Worm (Caenorhabditis elegans): ENCODE results near the gene F14F7.7.

Gene F14F7.7

ce11 chrIII:13064213-13065184, 33.8 kb downstream of the F14F7.7 start:
- TF ChIP-seq ceh-28 (tag; optimal IDR thresholded peaks at IDR 0.05) (no peak), zip-11 (GFP tag; IDR thresholded peaks at IDR 0.05) (no peak), hlh-30 (tag; optimal IDR thresholded peaks at IDR 0.05; ENCODE audit: insufficient read depth) (peak; percentile 89), aha-1 (tag) (peak; percentile 75), daf-19 (GFP tag; conservative IDR thresholded peaks at IDR 0.05) (no peak), tra-1 (GFP tag; IDR thresholded peaks at IDR 0.05) (0 out of 2 replicates have a peak, but pooled peaks have one; percentile 8), nhr-28 (tag; optimal IDR thresholded peaks at IDR 0.05) (peak; percentile 11), dve-1 (tag; optimal IDR thresholded peaks at IDR 0.05; ENCODE audit: insufficient read depth) (peak; percentile 7), T20F7.1 (GFP tag; optimal IDR thresholded peaks at IDR 0.05) (no peak), Y48G9A.11 (GFP tag; IDR thresholded peaks at IDR 0.05) (no peak), unc-39 (tag; optimal IDR thresholded peaks at IDR 0.05) (no peak), mep-1 (tag; optimal IDR thresholded peaks at IDR 0.05) (peak; percentile 22), jun-1 (tag; optimal IDR thresholded peaks at IDR 0.05) (no peak), lin-1 (GFP tag; IDR thresholded peaks at IDR 0.05) (0 out of 2 replicates have a peak, but pooled peaks have one; percentile 48), lsy-2 (tag; optimal IDR thresholded peaks at IDR 0.05) (peak in 1 of 2 experiments; percentile 36), set-16 (GFP tag; IDR thresholded peaks at IDR 0.05) (no peak), ama-1 (optimal IDR thresholded peaks at IDR 0.05) (no peak), ZK546.5 (tag; optimal IDR thresholded peaks at IDR 0.05) (no peak), daf-16 (GFP tag; optimal IDR thresholded peaks at IDR 0.05) (no peak), daf-16 (tag; optimal IDR thresholded peaks at IDR 0.05) (no peak), nhr-11 (tag; optimal IDR thresholded peaks at IDR 0.05) (peak; percentile 15), nhr-25 (tag; optimal IDR thresholded peaks at IDR 0.05; ENCODE audit: borderline replicate concordance, insufficient read depth) (no peak), tag-97 (GFP tag; IDR thresholded peaks at IDR 0.05) (no peak), mdl-1 (tag; optimal IDR thresholded peaks at IDR 0.05) (peak in 1 of 2 experiments; percentile 20), skn-1 (tag; optimal IDR thresholded peaks at IDR 0.05) (no peak), lin-38 (GFP tag; IDR thresholded peaks at IDR 0.05) (no peak), madf-9 (GFP tag; conservative IDR thresholded peaks at IDR 0.05) (no peak)

ce11 chrIII:13065694-13066093, 35.0 kb downstream of the F14F7.7 start:
- TF ChIP-seq hmg-1.1 (GFP tag; IDR thresholded peaks at IDR 0.05) (peak; percentile 47), mxl-3 (GFP tag; optimal IDR thresholded peaks at IDR 0.05) (peak; percentile 43), dmd-6 (GFP tag; IDR thresholded peaks at IDR 0.05) (0 out of 2 replicates have a peak, but pooled peaks have one; percentile 17), nhr-25 (tag; optimal IDR thresholded peaks at IDR 0.05; ENCODE audit: borderline replicate concordance, insufficient read depth) (peak; percentile 61), lin-38 (GFP tag; IDR thresholded peaks at IDR 0.05) (no peak), aha-1 (tag) (peak; percentile 69), spr-3 (GFP tag; optimal IDR thresholded peaks at IDR 0.05) (peak; percentile 4), mdl-1 (tag; optimal IDR thresholded peaks at IDR 0.05) (peak in 1 of 2 experiments; percentile 22), hlh-30 (tag; optimal IDR thresholded peaks at IDR 0.05; ENCODE audit: insufficient read depth) (peak; percentile 58), lsy-2 (tag; optimal IDR thresholded peaks at IDR 0.05) (peak in 1 of 2 experiments; percentile 13), hif-1 (tag; optimal IDR thresholded peaks at IDR 0.05) (peak in 1 of 2 experiments; percentile 12), hlh-11 (tag; optimal IDR thresholded peaks at IDR 0.05) (peak; percentile 34), zfp-3 (GFP tag; conservative IDR thresholded peaks at IDR 0.05) (no peak), lin-13 (GFP tag; optimal IDR thresholded peaks at IDR 0.05) (no peak), dve-1 (tag; optimal IDR thresholded peaks at IDR 0.05; ENCODE audit: insufficient read depth) (no peak)

ce11 chrIII:13066828-13067227, 36.1 kb downstream of the F14F7.7 start:
- TF ChIP-seq tra-1 (GFP tag; IDR thresholded peaks at IDR 0.05), result peak; percentile 81; the same call in 1 of the 2 replicates
- no peak for TF ChIP-seq saeg-2 (GFP tag; IDR thresholded peaks at IDR 0.05)
- TF ChIP-seq ceh-62 (tag; optimal IDR thresholded peaks at IDR 0.05), result no peak
- TF ChIP-seq zfp-2 (tag; optimal IDR thresholded peaks at IDR 0.05), result no peak
- TF ChIP-seq zfp-3 (GFP tag; conservative IDR thresholded peaks at IDR 0.05), result 0 out of 2 replicates have a peak, but pooled peaks have one; percentile 16
- no peak for TF ChIP-seq ctbp-1 (GFP tag; IDR thresholded peaks at IDR 0.05)
- no peak for TF ChIP-seq ces-1 (GFP tag; optimal IDR thresholded peaks at IDR 0.05)
- TF ChIP-seq nhr-102 (tag; optimal IDR thresholded peaks at IDR 0.05), result no peak
- TF ChIP-seq T26A8.4 (GFP tag; IDR thresholded peaks at IDR 0.05), result 0 out of 2 replicates have a peak, but pooled peaks have one; percentile 36
- no peak for TF ChIP-seq ceh-44 (GFP tag; IDR thresholded peaks at IDR 0.05)
- TF ChIP-seq dmd-6 (GFP tag; IDR thresholded peaks at IDR 0.05), result peak; percentile 92
- TF ChIP-seq nhr-48 (tag; optimal IDR thresholded peaks at IDR 0.05), result peak; percentile 72
- 0 out of 2 replicates have a peak, but pooled peaks have one; percentile 7 for TF ChIP-seq pha-4 (GFP tag; IDR thresholded peaks at IDR 0.05)
- no peak for TF ChIP-seq pha-4 (tag; optimal IDR thresholded peaks at IDR 0.05)

Data from whole organism, L4 larva.